Worm (Caenorhabditis elegans): ENCODE results near the gene nra-3.

DNA sequence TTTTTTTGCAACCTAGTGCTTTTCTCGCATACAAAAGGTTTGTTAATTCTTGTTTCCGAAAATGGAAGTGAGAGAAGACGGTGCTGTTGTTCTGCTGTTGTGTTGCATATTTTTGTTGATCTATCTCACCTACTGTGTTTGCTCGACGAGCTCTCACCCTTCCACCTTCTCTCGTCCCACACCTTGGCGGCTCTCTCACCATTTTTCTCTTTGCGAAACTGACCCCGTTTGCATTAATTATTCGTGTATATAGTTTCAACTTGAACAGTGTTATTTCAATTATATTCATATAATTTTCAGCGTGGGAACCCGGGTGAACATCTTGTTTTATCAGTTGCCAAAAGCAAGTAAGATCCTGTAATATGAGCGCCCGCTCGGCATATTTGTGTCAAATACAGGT is 54.1 kb downstream of the nra-3 start, which contains the start of gene R07B1.9:
- TF ChIP-seq nhr-237 (tag; optimal IDR thresholded peaks at IDR 0.05) (no peak), R02D3.7 (tag; optimal IDR thresholded peaks at IDR 0.05) (no peak), fos-1 (tag; optimal IDR thresholded peaks at IDR 0.05) (no peak), ceh-82 (tag; optimal IDR thresholded peaks at IDR 0.05) (no peak), pqm-1 (tag; optimal IDR thresholded peaks at IDR 0.05) (no peak), zag-1 (tag; optimal IDR thresholded peaks at IDR 0.05) (no peak), ztf-11 (tag; optimal IDR thresholded peaks at IDR 0.05) (no peak), fkh-10 (GFP tag; optimal IDR thresholded peaks at IDR 0.05) (no peak), ama-1 (optimal IDR thresholded peaks at IDR 0.05) (no peak), snpc-4 (tag; optimal IDR thresholded peaks at IDR 0.05) (no peak), nhr-77 (tag; optimal IDR thresholded peaks at IDR 0.05) (no peak)
